Worm (Caenorhabditis elegans): ENCODE results near the gene Y39F10A.6.

DNA sequence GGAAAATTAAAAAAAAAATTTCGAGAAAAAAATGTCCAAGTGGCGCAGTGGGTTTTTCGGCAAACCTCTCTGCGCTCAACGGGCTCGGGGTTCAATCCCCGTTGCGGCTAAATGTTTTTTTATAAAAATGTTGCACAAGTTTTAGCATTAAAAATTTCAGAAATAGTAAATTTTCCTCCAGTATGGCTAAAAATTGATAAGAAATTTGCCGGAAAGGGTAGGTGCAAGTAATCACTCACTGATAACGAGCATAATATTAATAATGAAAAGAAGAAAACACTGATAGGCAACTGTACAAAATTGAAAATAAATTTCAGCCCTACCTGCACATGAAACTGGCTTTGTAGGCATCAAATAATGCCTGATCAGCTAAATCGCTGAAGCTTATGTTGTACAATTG is 19.0 kb downstream of the Y39F10A.6 start:
- TF ChIP-seq scrt-1 (GFP tag; IDR thresholded peaks at IDR 0.05): no peak
- TF ChIP-seq ceh-13 (GFP tag; optimal IDR thresholded peaks at IDR 0.05): no peak
- no peak for TF ChIP-seq sea-1 (GFP tag; conservative IDR thresholded peaks at IDR 0.05)
- no peak for TF ChIP-seq ama-1 (optimal IDR thresholded peaks at IDR 0.05)
- no peak for TF ChIP-seq tbx-11 (GFP tag; IDR thresholded peaks at IDR 0.05)
- no peak for TF ChIP-seq hmbx-1 (tag; optimal IDR thresholded peaks at IDR 0.05)
